Fruit fly (Drosophila melanogaster) whole organism, embryonic: ENCODE data around the gene CG7054.
A peak's percentile ranks its signal among the peaks of the same experiment; 100 is the strongest.

Source experiments
- Atf6 ChIP-seq: fragments of 200-800 bp; sonication (Bioruptor generic); IDR thresholded peaks from 2 replicates; pipeline ENCODE4 v1.3.6; 2022; ENCODE audit warnings: missing biosample characterization, missing genetic modification characterization
- BEAF-32 ChIP-seq: fragments of 200-800 bp; sonication (Bioruptor generic); optimal IDR thresholded peaks from 3 replicates; lab custom pipeline; 2017; ENCODE audit warnings: missing biosample characterization, missing genetic modification characterization, mild to moderate bottlenecking, moderate library complexity, missing genetic modification reagents
- CG10267 ChIP-seq: fragments of 200-800 bp; sonication (Bioruptor generic); optimal IDR thresholded peaks from 2 replicates; lab custom pipeline; 2018; ENCODE audit warnings: missing biosample characterization, mild to moderate bottlenecking, missing genetic modification characterization, moderate library complexity
- CG10654 ChIP-seq: fragments of 200-800 bp; sonication (Bioruptor generic); optimal IDR thresholded peaks from 2 replicates; lab custom pipeline; 2016; ENCODE audit warnings: missing biosample characterization, missing genetic modification characterization
- CG12769 ChIP-seq: fragments of 200-800 bp; sonication (Bioruptor generic); optimal IDR thresholded peaks from 2 replicates; lab custom pipeline; 2019; ENCODE audit warnings: missing biosample characterization, mild to moderate bottlenecking, missing genetic modification characterization, moderate library complexity
- CG13123 ChIP-seq: fragments of 200-800 bp; sonication (Bioruptor generic); optimal IDR thresholded peaks from 2 replicates; lab custom pipeline; 2016; ENCODE audit warnings: missing biosample characterization, missing genetic modification characterization
- CG13624 ChIP-seq: fragments of 200-800 bp; sonication (Bioruptor generic); optimal IDR thresholded peaks from 2 replicates; lab custom pipeline; 2016; ENCODE audit warnings: missing biosample characterization, missing genetic modification characterization
- CG17802 ChIP-seq: fragments of 200-800 bp; sonication (Bioruptor generic); optimal IDR thresholded peaks from 2 replicates; lab custom pipeline; 2018; ENCODE audit warnings: missing biosample characterization, mild to moderate bottlenecking, missing genetic modification characterization, moderate library complexity
- CG34376 ChIP-seq: fragments of 200-800 bp; sonication (Bioruptor generic); optimal IDR thresholded peaks from 2 replicates; lab custom pipeline; 2018; ENCODE audit warnings: missing biosample characterization, mild to moderate bottlenecking, missing genetic modification characterization
- CG3726 ChIP-seq: fragments of 200-800 bp; sonication (Bioruptor generic); IDR thresholded peaks from 3 replicates; pipeline ENCODE4, ENCODE4 v1.3.6; 2022; ENCODE audit warnings: missing biosample characterization, missing genetic modification characterization
- CG6654 ChIP-seq: fragments of 200-800 bp; sonication (Bioruptor generic); optimal IDR thresholded peaks from 2 replicates; lab custom pipeline; 2017; ENCODE audit warnings: missing biosample characterization, mild to moderate bottlenecking, missing genetic modification characterization
- CG6689 ChIP-seq: fragments of 200-800 bp; sonication (Bioruptor generic); IDR thresholded peaks from 2 replicates; pipeline ENCODE4 v1.3.6; 2022; ENCODE audit warnings: missing biosample characterization, missing genetic modification characterization
- CG6813 ChIP-seq: fragments of 200-800 bp; sonication (Bioruptor generic); optimal IDR thresholded peaks from 2 replicates; lab custom pipeline; 2017; ENCODE audit warnings: missing biosample characterization, missing genetic modification characterization, mild to moderate bottlenecking, moderate library complexity, missing genetic modification reagents
- CG8478 ChIP-seq: fragments of >200 bp; optimal IDR thresholded peaks from 2 replicates; lab custom pipeline; 2018
- E2f2 ChIP-seq: fragments of 200-800 bp; sonication (Bioruptor generic); IDR thresholded peaks from 2 replicates; pipeline ENCODE4 v1.3.6; 2022; ENCODE audit warnings: missing biosample characterization, missing genetic modification characterization
- Gug ChIP-seq: fragments of 200-800 bp; sonication (Bioruptor generic); IDR thresholded peaks from 4 replicates; pipeline ENCODE4 v1.3.6; 2022; ENCODE audit warnings: missing biosample characterization, missing genetic modification characterization
- NC2α ChIP-seq: fragments of 200-800 bp; sonication (Bioruptor generic); optimal IDR thresholded peaks from 2 replicates; lab custom pipeline; 2016; ENCODE audit warnings: missing biosample characterization, missing genetic modification characterization
- NC2β ChIP-seq: fragments of 200-800 bp; sonication (Bioruptor generic); optimal IDR thresholded peaks from 2 replicates; lab custom pipeline; 2016; ENCODE audit warnings: missing biosample characterization, missing genetic modification characterization
- Nf-YB ChIP-seq: fragments of 200-800 bp; sonication (Bioruptor generic); optimal IDR thresholded peaks from 3 replicates; lab custom pipeline; 2019; ENCODE audit warnings: missing biosample characterization, mild to moderate bottlenecking, missing genetic modification characterization, moderate library complexity
- Pdp1 ChIP-seq, 2 experiments: fragments of 200-800 bp; sonication (Bioruptor generic); optimal IDR thresholded peaks; 3 replicates each; lab custom pipeline; 2016; ENCODE audit warnings: missing biosample characterization in 2 of 2, missing genetic modification characterization in 2 of 2, mild to moderate bottlenecking in 1 of 2, moderate library complexity in 1 of 2
- Ptx1 ChIP-seq: fragments of 200-800 bp; sonication (Bioruptor generic); IDR thresholded peaks from 2 replicates; pipeline ENCODE4 v1.3.6; 2022; ENCODE audit warnings: missing biosample characterization, missing genetic modification characterization
- Rfx ChIP-seq: fragments of 200-800 bp; sonication (Bioruptor generic); IDR thresholded peaks from 2 replicates; pipeline ENCODE4 v1.3.6; 2022; ENCODE audit warnings: missing biosample characterization, missing genetic modification characterization
- Six4 ChIP-seq: fragments of 200-800 bp; sonication (Bioruptor generic); optimal IDR thresholded peaks from 2 replicates; lab custom pipeline; 2016; ENCODE audit warnings: missing biosample characterization, missing genetic modification characterization
- Sox102F ChIP-seq: fragments of 200-800 bp; sonication (Bioruptor generic); optimal IDR thresholded peaks from 2 replicates; lab custom pipeline; 2018; ENCODE audit warnings: missing biosample characterization, mild to moderate bottlenecking, missing genetic modification characterization, moderate library complexity
- Stat92E ChIP-seq, 3 experiments: fragments of >200 bp in 2 of 3; fragments of 200-800 bp in 1 of 3; sonication (Bioruptor generic) in 1 of 3; optimal IDR thresholded peaks; 2 replicates each; lab custom pipeline; 2017 to 2019; ENCODE audit warnings: missing biosample characterization in 3 of 3, missing genetic modification characterization in 3 of 3, mild to moderate bottlenecking in 1 of 3, moderate library complexity in 1 of 3
- YL-1 ChIP-seq: fragments of 200-800 bp; sonication (Bioruptor generic); optimal IDR thresholded peaks from 3 replicates; lab custom pipeline; 2017; ENCODE audit warnings: missing biosample characterization, mild to moderate bottlenecking, missing genetic modification characterization
- ase ChIP-seq: fragments of 200-800 bp; sonication (Bioruptor generic); IDR thresholded peaks from 3 replicates; pipeline ENCODE4 v1.3.6; 2022; ENCODE audit warnings: missing biosample characterization, missing genetic modification characterization
- chm ChIP-seq: fragments of 200-800 bp; sonication (Bioruptor generic); IDR thresholded peaks from 2 replicates; pipeline ENCODE4 v1.3.6; 2022; ENCODE audit warnings: missing biosample characterization, missing genetic modification characterization
- danr ChIP-seq: fragments of 200-800 bp; sonication (Bioruptor generic); IDR thresholded peaks from 2 replicates; pipeline ENCODE4 v1.3.6; 2022; ENCODE audit warnings: missing biosample characterization, missing genetic modification characterization
- dimm ChIP-seq: fragments of 200-800 bp; sonication (Bioruptor generic); IDR thresholded peaks from 2 replicates; pipeline ENCODE4 v1.3.6; 2022; ENCODE audit warnings: missing biosample characterization, missing genetic modification characterization
- exex ChIP-seq: fragments of 200-800 bp; sonication (Bioruptor generic); optimal IDR thresholded peaks from 4 replicates; lab custom pipeline; 2018; ENCODE audit warnings: missing biosample characterization, mild to moderate bottlenecking, missing genetic modification characterization, moderate library complexity
- fd64A ChIP-seq: fragments of 200-800 bp; sonication (Bioruptor generic); optimal IDR thresholded peaks from 3 replicates; lab custom pipeline; 2018; ENCODE audit warnings: missing biosample characterization, mild to moderate bottlenecking, missing genetic modification characterization
- fd96Cb ChIP-seq: fragments of 200-800 bp; sonication (Bioruptor generic); optimal IDR thresholded peaks from 2 replicates; lab custom pipeline; 2018; ENCODE audit warnings: missing biosample characterization, mild to moderate bottlenecking, missing genetic modification characterization, moderate library complexity
- ftz-f1 ChIP-seq: fragments of 200-800 bp; sonication (Bioruptor generic); optimal IDR thresholded peaks from 2 replicates; lab custom pipeline; 2016; ENCODE audit warnings: missing biosample characterization, missing genetic modification characterization
- gem ChIP-seq: fragments of 200-800 bp; sonication (Bioruptor generic); optimal IDR thresholded peaks from 2 replicates; lab custom pipeline; 2019; ENCODE audit warnings: missing biosample characterization, mild to moderate bottlenecking, missing genetic modification characterization, moderate library complexity
- grau ChIP-seq: fragments of 200-800 bp; optimal IDR thresholded peaks from 3 replicates; lab custom pipeline; 2019; ENCODE audit warnings: missing biosample characterization, mild to moderate bottlenecking, missing genetic modification characterization, moderate library complexity
- grn ChIP-seq: fragments of 200-800 bp; sonication (Bioruptor generic); optimal IDR thresholded peaks from 3 replicates; lab custom pipeline; 2017; ENCODE audit warnings: missing biosample characterization, missing genetic modification characterization
- gsb-n ChIP-seq: fragments of 200-800 bp; sonication (Bioruptor generic); optimal IDR thresholded peaks from 3 replicates; lab custom pipeline; 2018; ENCODE audit warnings: missing biosample characterization, mild to moderate bottlenecking, missing genetic modification characterization
- jing ChIP-seq: fragments of 200-800 bp; sonication (Bioruptor generic); optimal IDR thresholded peaks from 2 replicates; lab custom pipeline; 2018; ENCODE audit warnings: missing biosample characterization, mild to moderate bottlenecking, missing genetic modification characterization
- kah ChIP-seq: fragments of 200-800 bp; sonication (Bioruptor generic); optimal IDR thresholded peaks from 2 replicates; lab custom pipeline; 2018; ENCODE audit warnings: missing biosample characterization, mild to moderate bottlenecking, missing genetic modification characterization
- lbe ChIP-seq: fragments of 200-800 bp; sonication (Bioruptor generic); optimal IDR thresholded peaks from 2 replicates; lab custom pipeline; 2016; ENCODE audit warnings: missing biosample characterization, mild to moderate bottlenecking, missing genetic modification characterization
- maf-S ChIP-seq: fragments of 200-800 bp; sonication (Bioruptor generic); optimal IDR thresholded peaks from 2 replicates; lab custom pipeline; 2016; ENCODE audit warnings: missing biosample characterization, missing genetic modification characterization
- mld ChIP-seq: fragments of 200-800 bp; sonication (Bioruptor generic); IDR thresholded peaks from 3 replicates; pipeline ENCODE4 v1.3.6; 2022; ENCODE audit warnings: missing biosample characterization, missing genetic modification characterization; ENCODE audit not compliant: partially characterized antibody
- org-1 ChIP-seq: fragments of 200-800 bp; sonication (Bioruptor generic); optimal IDR thresholded peaks from 2 replicates; lab custom pipeline; 2017; ENCODE audit warnings: missing biosample characterization, missing genetic modification characterization
- pan ChIP-seq, 4 experiments: fragments of >200 bp in 3 of 4; fragments of 200-800 bp in 1 of 4; sonication (Bioruptor generic) in 1 of 4; optimal IDR thresholded peaks in 3 of 4; IDR thresholded peaks in 1 of 4; 2 replicates each; pipeline versions ENCODE4 v1.3.6 to Lab custom; 2017 to 2022; ENCODE audit warnings: missing biosample characterization in 2 of 4, missing genetic modification characterization in 2 of 4, mixed read lengths in 1 of 4
- sim ChIP-seq: fragments of 200-800 bp; sonication (Bioruptor generic); IDR thresholded peaks from 2 replicates; pipeline ENCODE4 v1.3.6; 2022; ENCODE audit warnings: missing biosample characterization, missing genetic modification characterization
- tup ChIP-seq: fragments of 200-800 bp; sonication (Bioruptor generic); optimal IDR thresholded peaks from 2 replicates; lab custom pipeline; 2016; ENCODE audit warnings: missing biosample characterization, mild to moderate bottlenecking, missing genetic modification characterization, moderate library complexity
- unpg ChIP-seq: fragments of 200-800 bp; sonication (Bioruptor generic); optimal IDR thresholded peaks from 3 replicates; lab custom pipeline; 2018; ENCODE audit warnings: missing biosample characterization, mild to moderate bottlenecking, missing genetic modification characterization, moderate library complexity
- wor ChIP-seq: fragments of 200-800 bp; sonication (Bioruptor generic); IDR thresholded peaks from 2 replicates; pipeline ENCODE4 v1.3.6; 2022; ENCODE audit warnings: missing biosample characterization, missing genetic modification characterization

CG7054 gene

DNA sequence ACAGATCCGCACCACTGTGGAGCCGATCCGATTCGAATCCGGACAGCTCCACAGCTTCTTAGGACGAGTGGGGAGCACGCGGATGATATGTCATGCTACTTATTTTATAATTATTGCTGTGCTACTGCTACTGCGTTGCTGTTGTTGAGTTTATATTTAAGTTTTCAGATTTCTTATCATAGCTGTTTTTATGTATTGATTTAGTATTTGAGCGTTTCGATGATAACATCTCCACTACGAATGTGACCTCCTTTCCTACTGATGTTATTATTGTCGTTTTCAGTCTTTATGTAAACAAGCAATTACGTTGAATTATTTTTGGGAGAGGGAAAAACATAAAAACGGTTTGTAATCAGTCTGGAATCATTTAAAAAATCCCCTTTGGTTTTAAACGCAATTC lies 8.8 kb upstream of the CG7054 start:
- TF ChIP-seq mld (GFP tag; lab: Robert Waterston, UW) (no peak), gsb-n (tag; lab: Kevin White, UChicago) (no peak), Stat92E (GFP tag; optimal IDR thresholded peaks at IDR 0.05; lab: Kevin White, UChicago) (no peak), CG8478 (lab: Kevin White, UChicago) (no peak), CG34376 (peak; percentile 98), ftz-f1 (GFP tag; lab: Kevin White, UChicago) (no peak), fd96Cb (tag; lab: Kevin White, UChicago) (no peak), Nf-YB (GFP tag; lab: Kevin White, UChicago) (no peak), NC2β (GFP tag; lab: Kevin White, UChicago) (no peak), tup (GFP tag; lab: Kevin White, UChicago) (no peak), NC2α (GFP tag; lab: Kevin White, UChicago) (no peak), unpg (GFP tag; lab: Kevin White, UChicago) (no peak), Pdp1 (GFP tag; optimal IDR thresholded peaks at IDR 0.05; lab: Kevin White, UChicago) (peak in 1 of 2 experiments; percentile 67), dimm (GFP tag; lab: Robert Waterston, UW) (no peak), Atf6 (GFP tag; lab: Robert Waterston, UW) (no peak), Six4 (GFP tag; lab: Kevin White, UChicago) (no peak), danr (GFP tag; lab: Robert Waterston, UW) (no peak), YL-1 (GFP tag; lab: Kevin White, UChicago) (no peak), CG6813 (no peak), CG13624 (GFP tag; lab: Kevin White, UChicago) (no peak), chm (GFP tag; lab: Robert Waterston, UW) (no peak), grn (peak; percentile 59), CG6654 (no peak), exex (tag; lab: Kevin White, UChicago) (peak; percentile 51), CG12769 (tag; lab: Kevin White, UChicago) (no peak), gem (tag; lab: Kevin White, UChicago) (no peak), Rfx (GFP tag; lab: Robert Waterston, UW) (no peak), jing (GFP tag; lab: Kevin White, UChicago) (no peak), CG13123 (GFP tag; lab: Kevin White, UChicago) (no peak), CG17802 (tag; lab: Kevin White, UChicago) (no peak), ase (no peak), fd64A (GFP tag; lab: Kevin White, UChicago) (no peak), wor (GFP tag; lab: Robert Waterston, UW) (no peak), lbe (GFP tag; lab: Kevin White, UChicago) (no peak), Gug (GFP tag; lab: Robert Waterston, UW) (no peak)

DNA sequence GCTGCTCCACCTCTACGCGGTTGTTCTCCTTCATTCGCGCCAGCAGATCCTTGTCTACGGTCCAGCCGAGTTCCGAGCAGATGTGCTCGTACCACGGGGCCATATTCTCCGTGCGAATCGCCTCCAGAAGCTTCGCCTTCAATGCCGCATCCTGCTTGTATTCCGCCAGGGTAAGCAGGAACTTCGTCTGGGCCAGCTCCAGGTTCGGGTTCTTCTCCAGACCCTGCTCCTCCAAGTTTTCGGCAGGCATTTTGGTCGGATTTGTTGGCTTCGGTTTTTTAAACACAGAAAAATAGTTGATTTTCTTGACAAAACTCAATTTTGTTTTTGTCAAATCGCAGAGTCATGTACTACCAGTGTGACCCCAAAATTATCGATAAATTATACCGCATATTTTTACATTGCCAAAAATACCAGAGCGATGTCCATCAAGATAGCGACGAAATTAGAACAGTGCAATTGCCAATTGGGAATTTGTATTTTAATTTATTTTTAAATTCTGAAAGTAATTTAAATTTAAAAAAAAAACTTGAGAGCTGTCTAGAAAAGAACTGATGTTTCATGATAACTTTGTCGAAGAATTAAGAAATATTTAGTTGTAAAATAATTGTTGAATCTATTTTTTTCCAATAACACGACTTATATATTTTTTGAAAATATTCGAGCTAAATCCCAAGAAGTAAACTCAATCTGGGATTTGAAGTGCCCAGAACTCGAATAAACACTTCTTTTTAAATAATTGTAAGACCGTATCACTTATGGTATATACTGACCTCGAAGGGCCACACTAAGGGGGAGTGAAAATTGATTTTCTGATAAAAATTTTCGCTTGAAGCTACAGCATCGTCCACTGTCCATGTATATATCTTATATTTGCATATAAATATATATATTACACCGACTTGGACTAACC lies 2.9 kb upstream of the CG7054 start, which contains the start of the genes Rpn7 and AP-2mu:
TSS of gene Rpn7 (minus strand) at position 382 of the 913 bp plus-strand sequence.
TSS of gene AP-2mu (plus strand) at position 783 of the 913 bp plus-strand sequence.
- TF ChIP-seq org-1 (GFP tag; lab: Kevin White, UChicago) (no peak), BEAF-32 (GFP tag; lab: Kevin White, UChicago) (peak; percentile 45), Sox102F (GFP tag; lab: Kevin White, UChicago) (no peak), CG6689 (no peak), sim (no peak), CG3726 (no peak), pan (optimal IDR thresholded peaks at IDR 0.05; lab: Kevin White, UChicago) (no peak), pan (GFP tag; optimal IDR thresholded peaks at IDR 0.05 in 1 of 2, IDR thresholded peaks at IDR 0.05 in 1 of 2) (peak in 1 of 2 experiments; percentile 18), Ptx1 (GFP tag; lab: Robert Waterston, UW) (no peak), CG10654 (peak; percentile 1), grau (tag; lab: Kevin White, UChicago) (no peak), E2f2 (peak; percentile 51; the same call in 1 of the 2 replicates), kah (GFP tag; lab: Kevin White, UChicago) (no peak), maf-S (no peak), CG10267 (peak; percentile 55)
